Fruit fly (Drosophila melanogaster): Measurements from ENCODE around the gene CG13033.

- TF ChIP-seq psq (optimal IDR thresholded peaks at IDR 0.05) (no peak), h (optimal IDR thresholded peaks at IDR 0.05) (no peak), insv (optimal IDR thresholded peaks at IDR 0.05) (no peak), ttk (optimal IDR thresholded peaks at IDR 0.05) (no peak), Sin3A (optimal IDR thresholded peaks at IDR 0.05) (no peak)
These were observed 25.7 kb upstream of the CG13033 start for dm6 chr3L:16571014-16571738.

Data from Kc167 (cell line).